Worm (Caenorhabditis elegans): Measurements from ENCODE around the gene grl-23.

grl-23 gene

DNA sequence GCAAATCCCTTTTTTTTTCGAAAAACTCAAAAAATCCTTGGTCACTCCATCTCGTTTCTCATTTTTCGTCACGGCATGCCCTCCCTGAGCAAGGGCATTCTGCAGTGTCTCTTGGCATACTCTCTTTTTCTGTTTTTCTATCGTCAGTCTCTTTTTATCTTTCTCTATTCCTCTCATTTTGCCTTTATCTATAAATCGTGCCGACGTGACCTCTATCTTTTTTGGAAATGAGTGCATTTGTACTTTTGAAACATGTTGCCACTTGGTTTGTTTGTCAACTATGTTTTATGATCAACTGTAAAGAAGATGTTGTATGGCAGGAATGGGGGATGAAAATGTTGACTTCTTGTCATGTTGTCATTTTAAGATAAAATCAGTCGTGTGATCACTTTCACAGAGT, 47.8 kb downstream of the grl-23 start:
- TF ChIP-seq elt-1 (tag; optimal IDR thresholded peaks at IDR 0.05): no peak
- TF ChIP-seq F13H6.1 (tag; optimal IDR thresholded peaks at IDR 0.05): peak; percentile 81
- TF ChIP-seq unc-62 (GFP tag; optimal IDR thresholded peaks at IDR 0.05): no peak
- peak; percentile 65 for TF ChIP-seq nhr-25 (tag; optimal IDR thresholded peaks at IDR 0.05)
- TF ChIP-seq skn-1 (tag; optimal IDR thresholded peaks at IDR 0.05): no peak
- peak; percentile 77 for TF ChIP-seq C34F6.9 (tag; optimal IDR thresholded peaks at IDR 0.05)
- TF ChIP-seq zag-1 (tag; optimal IDR thresholded peaks at IDR 0.05): peak; percentile 74
- TF ChIP-seq ztf-4 (tag; optimal IDR thresholded peaks at IDR 0.05): no peak
- no peak for TF ChIP-seq nhr-10 (tag; optimal IDR thresholded peaks at IDR 0.05)
- TF ChIP-seq ama-1 (optimal IDR thresholded peaks at IDR 0.05): no peak
- no peak for TF ChIP-seq ztf-11 (tag; optimal IDR thresholded peaks at IDR 0.05)
- TF ChIP-seq sma-3 (GFP tag; optimal IDR thresholded peaks at IDR 0.05): peak; percentile 61
- peak; percentile 62 for TF ChIP-seq blmp-1 (tag; optimal IDR thresholded peaks at IDR 0.05; ENCODE audit: insufficient read depth)
- TF ChIP-seq Y55F3AM.14 (GFP tag; optimal IDR thresholded peaks at IDR 0.05): peak; percentile 64
- no peak for TF ChIP-seq ztf-1 (GFP tag; conservative IDR thresholded peaks at IDR 0.05)
- TF ChIP-seq ZK546.5 (tag; optimal IDR thresholded peaks at IDR 0.05): no peak
- peak; percentile 44 for TF ChIP-seq lin-13 (GFP tag; optimal IDR thresholded peaks at IDR 0.05)
- TF ChIP-seq mdl-1 (tag; optimal IDR thresholded peaks at IDR 0.05): peak; percentile 2 to 63
- TF ChIP-seq nhr-237 (tag; optimal IDR thresholded peaks at IDR 0.05): no peak
- peak; percentile 77 for TF ChIP-seq nhr-129 (tag; optimal IDR thresholded peaks at IDR 0.05)
- no peak for TF ChIP-seq snpc-4 (tag; optimal IDR thresholded peaks at IDR 0.05)
- no peak for TF ChIP-seq dmd-4 (tag; optimal IDR thresholded peaks at IDR 0.05)
- no peak for TF ChIP-seq ceh-16 (tag; optimal IDR thresholded peaks at IDR 0.05)
- TF ChIP-seq elt-3 (tag; optimal IDR thresholded peaks at IDR 0.05): no peak
- TF ChIP-seq sma-9 (GFP tag; optimal IDR thresholded peaks at IDR 0.05): peak; percentile 96
- no peak for TF ChIP-seq sma-9 (tag; optimal IDR thresholded peaks at IDR 0.05)
- no peak for TF ChIP-seq nhr-11 (tag; optimal IDR thresholded peaks at IDR 0.05)
- TF ChIP-seq R02D3.7 (tag; optimal IDR thresholded peaks at IDR 0.05): no peak
- TF ChIP-seq ceh-82 (tag; optimal IDR thresholded peaks at IDR 0.05): no peak
- no peak for TF ChIP-seq aly-2 (tag; optimal IDR thresholded peaks at IDR 0.05)
- peak; percentile 83 for TF ChIP-seq egl-27 (tag; optimal IDR thresholded peaks at IDR 0.05)
- TF ChIP-seq lin-39 (tag; optimal IDR thresholded peaks at IDR 0.05): no peak
- no peak for TF ChIP-seq alr-1 (tag; optimal IDR thresholded peaks at IDR 0.05)
- TF ChIP-seq mab-5 (tag; optimal IDR thresholded peaks at IDR 0.05): no peak
- TF ChIP-seq mbf-1 (tag; optimal IDR thresholded peaks at IDR 0.05): no peak
- TF ChIP-seq lsy-2 (tag; optimal IDR thresholded peaks at IDR 0.05): peak in 1 of 2 experiments; percentile 76
- no peak for TF ChIP-seq lin-11 (tag; optimal IDR thresholded peaks at IDR 0.05)
- no peak for TF ChIP-seq nhr-6 (tag; optimal IDR thresholded peaks at IDR 0.05)
- TF ChIP-seq peb-1 (tag; optimal IDR thresholded peaks at IDR 0.05): peak; percentile 25
- TF ChIP-seq unc-55 (GFP tag; optimal IDR thresholded peaks at IDR 0.05): no peak
- no peak for TF ChIP-seq gmeb-1 (tag; optimal IDR thresholded peaks at IDR 0.05)
- TF ChIP-seq sem-4 (tag; optimal IDR thresholded peaks at IDR 0.05): peak; percentile 63
- peak; percentile 78 for TF ChIP-seq crh-2 (tag; optimal IDR thresholded peaks at IDR 0.05)
- TF ChIP-seq nhr-12 (tag; optimal IDR thresholded peaks at IDR 0.05): no peak
- peak; percentile 55 for TF ChIP-seq nhr-21 (tag; optimal IDR thresholded peaks at IDR 0.05)
- TF ChIP-seq nhr-23 (tag; optimal IDR thresholded peaks at IDR 0.05): no peak
- TF ChIP-seq unc-39 (tag; optimal IDR thresholded peaks at IDR 0.05): no peak
- peak; percentile 93 for TF ChIP-seq fos-1 (tag; optimal IDR thresholded peaks at IDR 0.05)
- TF ChIP-seq nhr-77 (tag; optimal IDR thresholded peaks at IDR 0.05): no peak
